Fruit fly (Drosophila melanogaster): ENCODE data around the gene Eig71Eb.
A peak's percentile ranks its signal among the peaks of the same experiment; 100 is the strongest.

The Eig71Eb gene

DNA sequence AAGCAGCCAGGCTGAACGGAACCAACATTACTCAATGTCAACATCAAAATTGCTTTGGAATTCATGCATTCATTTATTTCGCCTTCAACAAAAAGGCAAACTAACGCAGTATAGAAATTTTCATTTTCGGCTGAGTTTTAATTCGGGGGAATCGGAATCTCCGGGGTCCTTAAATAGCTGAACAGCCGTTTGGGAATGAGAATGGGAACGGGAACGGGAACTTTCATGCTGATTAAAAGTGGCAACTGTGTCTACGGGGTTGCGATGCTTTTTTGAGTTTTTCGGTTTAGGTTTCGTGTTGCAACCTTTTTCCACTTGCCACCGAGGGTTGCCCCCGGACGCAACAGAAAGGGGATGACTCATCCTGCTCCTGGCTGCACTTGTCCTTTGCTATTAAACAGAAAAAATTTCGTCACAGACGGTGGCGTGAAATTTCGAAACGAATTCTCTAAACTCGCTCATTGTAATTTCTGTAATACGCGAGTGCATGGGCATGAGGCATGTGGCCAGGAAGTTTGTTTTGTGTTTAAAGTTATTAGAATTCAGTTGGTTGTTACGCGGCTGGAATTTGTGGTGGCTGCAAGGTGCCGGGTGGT is 14.6 kb downstream of the Eig71Eb start:
- TF ChIP-seq nerfin-1 (tag; optimal IDR thresholded peaks at IDR 0.05) (peak; percentile 99), Camta (GFP tag; optimal IDR thresholded peaks at IDR 0.05) (no peak), CG12659 (GFP tag; optimal IDR thresholded peaks at IDR 0.05) (no peak), slou (GFP tag; optimal IDR thresholded peaks at IDR 0.05) (no peak), CG4424 (GFP tag; optimal IDR thresholded peaks at IDR 0.05) (no peak), Lhr (GFP tag; optimal IDR thresholded peaks at IDR 0.05) (no peak), nmo (GFP tag; optimal IDR thresholded peaks at IDR 0.05) (peak; percentile 10), Taf1 (GFP tag; IDR thresholded peaks at IDR 0.05) (no peak), inv (GFP tag; IDR thresholded peaks at IDR 0.05; ENCODE audit: partially characterized antibody) (no peak), Rx (GFP tag; IDR thresholded peaks at IDR 0.05) (0 out of 2 replicates have a peak, but pooled peaks have one; percentile 15), CG17328 (GFP tag; IDR thresholded peaks at IDR 0.05) (no peak), tap (tag; optimal IDR thresholded peaks at IDR 0.05) (no peak), cad (GFP tag; optimal IDR thresholded peaks at IDR 0.05) (no peak), sd (tag; optimal IDR thresholded peaks at IDR 0.05) (peak; percentile 53), dm (GFP tag; optimal IDR thresholded peaks at IDR 0.05) (no peak), bigmax (GFP tag; optimal IDR thresholded peaks at IDR 0.05) (no peak), Oaz (GFP tag; IDR thresholded peaks at IDR 0.05) (no peak), Trl (optimal IDR thresholded peaks at IDR 0.05) (no peak), Trl (GFP tag; optimal IDR thresholded peaks at IDR 0.05) (no peak), CG10366 (GFP tag; IDR thresholded peaks at IDR 0.05) (no peak), gfzf (GFP tag; optimal IDR thresholded peaks at IDR 0.05) (no peak), D19A (tag; optimal IDR thresholded peaks at IDR 0.05) (no peak), kay (GFP tag; optimal IDR thresholded peaks at IDR 0.05) (no peak), CG6791 (GFP tag; IDR thresholded peaks at IDR 0.05; ENCODE audit: partially characterized antibody) (0 out of 3 replicates have a peak, but pooled peaks have one; percentile 22), exex (tag; optimal IDR thresholded peaks at IDR 0.05) (no peak), Sry-δ (GFP tag; optimal IDR thresholded peaks at IDR 0.05) (no peak), CG18262 (tag; optimal IDR thresholded peaks at IDR 0.05) (no peak), fru (optimal IDR thresholded peaks at IDR 0.05) (no peak), CG2678 (tag; optimal IDR thresholded peaks at IDR 0.05) (no peak), Ada2b (GFP tag; IDR thresholded peaks at IDR 0.05) (no peak), gce (GFP tag; IDR thresholded peaks at IDR 0.05) (no peak), CG14014 (GFP tag; IDR thresholded peaks at IDR 0.05) (no peak), pho (GFP tag; optimal IDR thresholded peaks at IDR 0.05) (no peak), usp (GFP tag; optimal IDR thresholded peaks at IDR 0.05) (no peak), scrt (GFP tag; optimal IDR thresholded peaks at IDR 0.05) (no peak), tna (GFP tag; IDR thresholded peaks at IDR 0.05; ENCODE audit: partially characterized antibody) (no peak), gsb (GFP tag; IDR thresholded peaks at IDR 0.05) (no peak), kni (GFP tag; optimal IDR thresholded peaks at IDR 0.05) (no peak), CG1024 (GFP tag; IDR thresholded peaks at IDR 0.05) (no peak), gsb-n (tag; optimal IDR thresholded peaks at IDR 0.05) (peak; percentile 71), chif (GFP tag; optimal IDR thresholded peaks at IDR 0.05) (no peak), vvl (GFP tag; IDR thresholded peaks at IDR 0.05) (no peak), CG43689 (GFP tag; IDR thresholded peaks at IDR 0.05) (no peak), CG30403 (GFP tag; optimal IDR thresholded peaks at IDR 0.05) (no peak)

Measured in whole organism, embryonic.